Worm (Caenorhabditis elegans) whole organism, L1 larva: ENCODE data around the gene srlf-20.

Experiments
- C04F5.9 ChIP-seq: sonication (generic microtip); optimal IDR thresholded peaks from 2 replicates; lab custom pipeline; 2016; ENCODE audit warnings: missing genetic modification characterization, missing compliant biosample characterization
- C16A3.4 ChIP-seq: fragments of 150-350 bp; optimal IDR thresholded peaks from 2 replicates; lab custom pipeline; 2014; ENCODE audit warnings: missing biosample characterization, missing genetic modification characterization
- C34B4.2 ChIP-seq: sonication (generic microtip); optimal IDR thresholded peaks from 2 replicates; lab custom pipeline; 2017; ENCODE audit warnings: mild to moderate bottlenecking, missing genetic modification characterization, missing compliant biosample characterization
- F16B12.6 ChIP-seq: fragments of 150-350 bp; optimal IDR thresholded peaks from 2 replicates; lab custom pipeline; 2014; ENCODE audit warnings: missing biosample characterization, missing genetic modification characterization
- alr-1 ChIP-seq: fragments of 200-800 bp; sonication (Bioruptor generic); optimal IDR thresholded peaks from 2 replicates; lab custom pipeline; 2018; ENCODE audit warnings: borderline replicate concordance, mild to moderate bottlenecking, missing genetic modification characterization, missing compliant biosample characterization
- ama-1 ChIP-seq: fragments of 150-350 bp; optimal IDR thresholded peaks from 2 replicates; lab custom pipeline; 2014
- blmp-1 ChIP-seq: fragments of 150-350 bp; optimal IDR thresholded peaks from 2 replicates; lab custom pipeline; 2014; ENCODE audit warnings: missing biosample characterization, missing genetic modification characterization
- ceh-88 ChIP-seq: fragments of 200-800 bp; sonication (Bioruptor generic); IDR thresholded peaks from 2 replicates; pipeline ENCODE4 v1.3.6; 2022; ENCODE audit warnings: missing genetic modification characterization, missing compliant biosample characterization
- efl-1 ChIP-seq, 4 experiments: fragments of 150-350 bp; optimal IDR thresholded peaks in 3 of 4; peaks in 1 of 4; 1 replicate in 1 of 4; 2 replicates in 3 of 4; lab custom pipeline; 2014; ENCODE audit warnings: missing biosample characterization in 2 of 4, missing genetic modification characterization in 2 of 4, missing genetic modification reagents in 2 of 4
- egl-13 ChIP-seq: sonication (generic microtip); optimal IDR thresholded peaks from 2 replicates; lab custom pipeline; 2016; ENCODE audit warnings: missing genotype, missing genetic modification reagents, missing genetic modification characterization, missing compliant biosample characterization
- elt-3 ChIP-seq, 6 experiments: fragments of 150-350 bp in 1 of 6; sonication (generic microtip); optimal IDR thresholded peaks; 2 replicates each; lab custom pipeline; 2017 to 2018; ENCODE audit warnings: missing biosample characterization in 6 of 6, missing genetic modification characterization in 6 of 6, inconsistent platforms in 1 of 6
- fkh-4 ChIP-seq: sonication (generic microtip); optimal IDR thresholded peaks from 2 replicates; lab custom pipeline; 2016; ENCODE audit warnings: missing compliant biosample characterization, missing genetic modification characterization, borderline replicate concordance
- fkh-8 ChIP-seq: sonication (generic microtip); optimal IDR thresholded peaks from 2 replicates; lab custom pipeline; 2016; ENCODE audit warnings: mild to moderate bottlenecking, missing genetic modification characterization, missing compliant biosample characterization
- grh-1 ChIP-seq: fragments of 200-800 bp; sonication (Bioruptor generic); IDR thresholded peaks from 2 replicates; pipeline ENCODE4 v1.3.6; 2022; ENCODE audit warnings: missing genetic modification reagents, missing genetic modification characterization, missing compliant biosample characterization
- hlh-17 ChIP-seq: fragments of 200-800 bp; sonication (Bioruptor generic); optimal IDR thresholded peaks from 2 replicates; lab custom pipeline; 2018; ENCODE audit warnings: missing genetic modification characterization, mild to moderate bottlenecking, missing compliant biosample characterization, moderate library complexity, borderline replicate concordance
- hlh-4 ChIP-seq: sonication (generic microtip); optimal IDR thresholded peaks from 2 replicates; lab custom pipeline; 2016; ENCODE audit warnings: mild to moderate bottlenecking, missing genetic modification characterization, missing compliant biosample characterization
- irx-1 ChIP-seq: sonication (generic microtip); optimal IDR thresholded peaks from 2 replicates; lab custom pipeline; 2016; ENCODE audit warnings: missing genetic modification characterization, missing compliant biosample characterization
- isw-1 ChIP-seq: fragments of 200-800 bp; sonication (Bioruptor generic); IDR thresholded peaks from 2 replicates; pipeline ENCODE4 v1.3.6; 2022; ENCODE audit warnings: missing genetic modification characterization, missing compliant biosample characterization
- lin-13 ChIP-seq: fragments of 150-350 bp; optimal IDR thresholded peaks from 2 replicates; lab custom pipeline; 2014; ENCODE audit warnings: missing biosample characterization, missing genetic modification reagents, missing genetic modification characterization
- lin-15B ChIP-seq: fragments of 150-350 bp; sonication (generic microtip); optimal IDR thresholded peaks from 3 replicates; lab custom pipeline; 2014; ENCODE audit warnings: missing biosample characterization, missing genetic modification characterization
- lin-35 ChIP-seq, 2 experiments: fragments of 150-350 bp; optimal IDR thresholded peaks; 2 replicates each; lab custom pipeline; 2014; ENCODE audit warnings: missing biosample characterization in 2 of 2, missing genetic modification characterization in 2 of 2, missing genetic modification reagents in 2 of 2
- lsy-2 ChIP-seq, 2 experiments: fragments of 150-350 bp; optimal IDR thresholded peaks; 2 replicates each; lab custom pipeline; 2014; ENCODE audit warnings: missing biosample characterization in 2 of 2, missing genetic modification characterization in 2 of 2
- mab-9 ChIP-seq: fragments of 200-800 bp; sonication (Bioruptor generic); IDR thresholded peaks from 2 replicates; pipeline ENCODE4 v1.3.6; 2022; ENCODE audit warnings: missing genetic modification reagents, missing genetic modification characterization, missing compliant biosample characterization
- mef-2 ChIP-seq: fragments of 150-350 bp; optimal IDR thresholded peaks from 2 replicates; lab custom pipeline; 2014; ENCODE audit warnings: missing biosample characterization, missing genetic modification characterization
- nhr-12 ChIP-seq: sonication (generic microtip); optimal IDR thresholded peaks from 2 replicates; lab custom pipeline; 2017; ENCODE audit warnings: missing biosample characterization, missing genetic modification characterization
- nhr-19 ChIP-seq: fragments of 200-800 bp; sonication (Bioruptor generic); conservative IDR thresholded peaks from 2 replicates; pipeline ENCODE4 v1.3.6; 2022; ENCODE audit warnings: missing genetic modification characterization, missing compliant biosample characterization
- nhr-28 ChIP-seq: fragments of 150-350 bp; optimal IDR thresholded peaks from 2 replicates; lab custom pipeline; 2014; ENCODE audit warnings: missing biosample characterization, missing genetic modification characterization
- nhr-71 ChIP-seq: sonication (generic microtip); optimal IDR thresholded peaks from 2 replicates; lab custom pipeline; 2016; ENCODE audit warnings: mild to moderate bottlenecking, missing genetic modification characterization, moderate library complexity, missing compliant biosample characterization
- nhr-76 ChIP-seq: sonication (generic microtip); optimal IDR thresholded peaks from 2 replicates; lab custom pipeline; 2017; ENCODE audit warnings: missing biosample characterization, missing genetic modification characterization
- nhr-77 ChIP-seq: fragments of 150-350 bp; optimal IDR thresholded peaks from 2 replicates; lab custom pipeline; 2014; ENCODE audit warnings: missing biosample characterization, missing genetic modification characterization
- nhr-90 ChIP-seq: sonication (generic microtip); optimal IDR thresholded peaks from 2 replicates; lab custom pipeline; 2016; ENCODE audit warnings: mild to moderate bottlenecking, missing genetic modification characterization, missing compliant biosample characterization; ENCODE audit not compliant: poor library complexity
- pag-3 ChIP-seq: sonication (generic microtip); optimal IDR thresholded peaks from 2 replicates; lab custom pipeline; 2017; ENCODE audit warnings: missing genetic modification characterization, mild to moderate bottlenecking, missing compliant biosample characterization, antibody characterized with exemption, borderline replicate concordance; ENCODE audit not compliant: insufficient read depth
- pqm-1 ChIP-seq: sonication (generic microtip); optimal IDR thresholded peaks from 3 replicates; lab custom pipeline; 2017; ENCODE audit warnings: missing biosample characterization, missing genetic modification characterization
- snpc-4 ChIP-seq: fragments of 150-350 bp; optimal IDR thresholded peaks from 2 replicates; lab custom pipeline; 2014; ENCODE audit warnings: missing biosample characterization, missing genetic modification characterization
- snu-23 ChIP-seq: sonication (generic microtip); optimal IDR thresholded peaks from 2 replicates; lab custom pipeline; 2016; ENCODE audit warnings: missing genetic modification characterization, missing compliant biosample characterization
- sptf-1 ChIP-seq: fragments of 150-350 bp; optimal IDR thresholded peaks from 2 replicates; lab custom pipeline; 2014; ENCODE audit warnings: missing biosample characterization, missing genetic modification characterization
- swsn-7 ChIP-seq: sonication (generic microtip); optimal IDR thresholded peaks from 2 replicates; lab custom pipeline; 2016; ENCODE audit warnings: missing genetic modification characterization, missing compliant biosample characterization
- tbx-2 ChIP-seq: sonication (generic microtip); optimal IDR thresholded peaks from 2 replicates; lab custom pipeline; 2016; ENCODE audit warnings: missing genetic modification characterization, missing compliant biosample characterization
- tlp-1 ChIP-seq: fragments of 150-350 bp; optimal IDR thresholded peaks from 2 replicates; lab custom pipeline; 2014; ENCODE audit warnings: missing biosample characterization, missing genetic modification characterization
- unc-62 ChIP-seq: fragments of 150-350 bp; optimal IDR thresholded peaks from 2 replicates; lab custom pipeline; 2014; ENCODE audit warnings: missing biosample characterization, missing genetic modification reagents, missing genetic modification characterization
- unc-86 ChIP-seq: sonication (generic microtip); optimal IDR thresholded peaks from 2 replicates; lab custom pipeline; 2016; ENCODE audit warnings: missing genetic modification characterization, missing compliant biosample characterization
- vab-15 ChIP-seq: sonication (generic microtip); optimal IDR thresholded peaks from 2 replicates; lab custom pipeline; 2017; ENCODE audit warnings: missing genotype, mild to moderate bottlenecking, missing genetic modification characterization, missing compliant biosample characterization
- xbp-1 ChIP-seq: sonication (generic microtip); optimal IDR thresholded peaks from 2 replicates; lab custom pipeline; 2016; ENCODE audit warnings: missing genetic modification characterization, missing compliant biosample characterization
- zag-1 ChIP-seq: fragments of 150-350 bp; optimal IDR thresholded peaks from 2 replicates; lab custom pipeline; 2014; ENCODE audit warnings: missing biosample characterization, missing genetic modification characterization
- zip-4 ChIP-seq: fragments of 200-800 bp; sonication (Bioruptor generic); optimal IDR thresholded peaks from 2 replicates; lab custom pipeline; 2018; ENCODE audit warnings: mild to moderate bottlenecking, missing genetic modification characterization, moderate library complexity, missing compliant biosample characterization
- ztf-11 ChIP-seq, 2 experiments: sonication (generic microtip); optimal IDR thresholded peaks; 2 replicates each; lab custom pipeline; 2016 to 2017; ENCODE audit warnings: missing genetic modification characterization in 2 of 2, missing biosample characterization in 1 of 2, missing compliant biosample characterization in 1 of 2

The srlf-20 gene

DNA sequence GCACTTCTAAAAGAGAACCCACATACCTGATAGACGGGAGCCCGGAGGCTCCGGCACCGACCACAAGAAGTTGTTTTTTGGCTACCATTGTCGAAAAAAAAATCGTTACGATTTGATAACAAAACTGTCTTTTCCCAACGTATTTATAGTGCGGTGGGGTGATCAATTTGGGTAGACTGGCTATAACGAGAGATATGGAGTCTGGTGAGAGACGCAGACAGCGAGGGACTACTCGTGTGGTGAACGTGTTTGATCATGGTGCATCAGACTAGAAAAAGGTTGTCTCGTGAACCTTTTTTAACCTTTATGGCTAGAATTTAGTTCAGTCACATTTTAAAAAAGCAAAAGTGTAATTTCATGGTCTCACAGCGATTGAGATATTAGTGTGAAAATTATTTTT is 9.7 kb downstream of the srlf-20 start, which contains the start of gene fmo-5 (continued):
- TF ChIP-seq snpc-4 (tag; lab: Kevin White, UChicago) (no peak), zip-4 (GFP tag; lab: Kevin White, UChicago) (no peak), isw-1 (GFP tag; lab: Robert Waterston, UW) (no peak), ama-1 (lab: Kevin White, UChicago) (no peak), alr-1 (no peak), C34B4.2 (tag; lab: Kevin White, UChicago) (no peak), irx-1 (no peak), xbp-1 (no peak), pqm-1 (no peak), blmp-1 (tag; lab: Kevin White, UChicago) (no peak), elt-3 (tag; optimal IDR thresholded peaks at IDR 0.05; lab: Kevin White, UChicago) (peak in 3 of 6 experiments; percentile 18 to 60 (median 42)), snu-23 (GFP tag; lab: Kevin White, UChicago) (peak; percentile 64), lin-35 (GFP tag; optimal IDR thresholded peaks at IDR 0.05; lab: Kevin White, UChicago) (peak; percentile 48 to 78), ztf-11 (tag; optimal IDR thresholded peaks at IDR 0.05; lab: Kevin White, UChicago) (no peak), vab-15 (no peak), nhr-76 (tag; lab: Kevin White, UChicago) (no peak), nhr-12 (tag; lab: Kevin White, UChicago) (no peak), C04F5.9 (no peak), lin-15B (tag; lab: Kevin White, UChicago) (no peak), grh-1 (GFP tag; lab: Robert Waterston, UW) (0 out of 2 replicates have a peak, but pooled peaks have one; percentile 35), nhr-28 (no peak), tlp-1 (tag; lab: Kevin White, UChicago) (no peak), ceh-88 (GFP tag; lab: Robert Waterston, UW) (no peak), zag-1 (tag; lab: Kevin White, UChicago) (no peak), mab-9 (GFP tag; lab: Robert Waterston, UW) (no peak), C16A3.4 (no peak), hlh-4 (tag; lab: Kevin White, UChicago) (no peak), F16B12.6 (tag; lab: Kevin White, UChicago) (peak; percentile 15), pag-3 (tag; lab: Kevin White, UChicago) (no peak), tbx-2 (tag; lab: Kevin White, UChicago) (peak; percentile 48), unc-62 (GFP tag; lab: Kevin White, UChicago) (no peak), nhr-19 (GFP tag; lab: Robert Waterston, UW) (no peak), lsy-2 (tag; optimal IDR thresholded peaks at IDR 0.05; lab: Kevin White, UChicago) (no peak), mef-2 (tag; lab: Kevin White, UChicago) (no peak), fkh-4 (tag; lab: Kevin White, UChicago) (no peak), fkh-8 (tag; lab: Kevin White, UChicago) (no peak), sptf-1 (tag; lab: Kevin White, UChicago) (no peak), unc-86 (no peak), nhr-71 (tag; lab: Kevin White, UChicago) (no peak), efl-1 (optimal IDR thresholded peaks at IDR 0.05; lab: Kevin White, UChicago) (peak; percentile 42 to 65), efl-1 (GFP tag; optimal IDR thresholded peaks at IDR 0.05 in 1 of 2; lab: Kevin White, UChicago) (peak; percentile 60 to 97), swsn-7 (tag; lab: Kevin White, UChicago) (no peak), nhr-77 (tag; lab: Kevin White, UChicago) (no peak), hlh-17 (GFP tag; lab: Kevin White, UChicago) (no peak), lin-13 (GFP tag; lab: Kevin White, UChicago) (no peak), nhr-90 (peak; percentile 66), egl-13 (tag; lab: Kevin White, UChicago) (no peak)
